Fruit fly (Drosophila melanogaster) whole organism, pupa: Measurements from ENCODE around the gene MED10.

ENCODE experiments used
- CG10348 ChIP-seq: fragments of 200-800 bp; sonication (Bioruptor generic); IDR thresholded peaks from 2 replicates; pipeline ENCODE4 v1.3.6; 2022; ENCODE audit warnings: missing biosample characterization, missing genetic modification characterization
- CG12605 ChIP-seq: fragments of 200-800 bp; sonication (Bioruptor generic); IDR thresholded peaks from 2 replicates; pipeline ENCODE4 v1.3.6; 2022; ENCODE audit warnings: missing biosample characterization, missing genetic modification characterization
- CG13204 ChIP-seq: fragments of 200-800 bp; sonication (Bioruptor generic); optimal IDR thresholded peaks from 2 replicates; lab custom pipeline; 2018; ENCODE audit warnings: missing biosample characterization, mild to moderate bottlenecking, missing genetic modification characterization, moderate library complexity
- CG14655 ChIP-seq: fragments of 200-800 bp; sonication (Bioruptor generic); optimal IDR thresholded peaks from 3 replicates; lab custom pipeline; 2017; ENCODE audit warnings: mild to moderate bottlenecking, missing biosample characterization, missing genetic modification reagents, missing genetic modification characterization
- CG15710 ChIP-seq: fragments of 200-800 bp; sonication (Bioruptor generic); optimal IDR thresholded peaks from 2 replicates; lab custom pipeline; 2018; ENCODE audit warnings: missing biosample characterization, mild to moderate bottlenecking, missing genetic modification characterization, moderate library complexity
- CG17806 ChIP-seq: fragments of 200-800 bp; sonication (Bioruptor generic); optimal IDR thresholded peaks from 2 replicates; lab custom pipeline; 2018; ENCODE audit warnings: missing biosample characterization, mild to moderate bottlenecking, missing genetic modification characterization, moderate library complexity
- CG32121 ChIP-seq: fragments of 200-800 bp; sonication (Bioruptor generic); IDR thresholded peaks from 2 replicates; pipeline ENCODE4 v1.3.6; 2022; ENCODE audit warnings: missing biosample characterization, missing genetic modification characterization
- CG34367 ChIP-seq: fragments of 200-800 bp; sonication (Bioruptor generic); optimal IDR thresholded peaks from 2 replicates; lab custom pipeline; 2018; ENCODE audit warnings: missing biosample characterization, mild to moderate bottlenecking, missing genetic modification characterization
- CG4496 ChIP-seq: fragments of 200-800 bp; sonication (Bioruptor generic); IDR thresholded peaks from 3 replicates; pipeline ENCODE4 v1.3.6; 2022; ENCODE audit warnings: missing biosample characterization, missing genetic modification characterization
- CG8159 ChIP-seq: fragments of 200-800 bp; sonication (Bioruptor generic); optimal IDR thresholded peaks from 3 replicates; lab custom pipeline; 2018; ENCODE audit warnings: missing biosample characterization, mild to moderate bottlenecking, missing genetic modification characterization, moderate library complexity
- CG8301 ChIP-seq: fragments of 200-800 bp; sonication (Bioruptor generic); optimal IDR thresholded peaks from 2 replicates; lab custom pipeline; 2018; ENCODE audit warnings: missing biosample characterization, mild to moderate bottlenecking, missing genetic modification characterization
- CG9948 ChIP-seq: fragments of 200-800 bp; sonication (Bioruptor generic); optimal IDR thresholded peaks from 2 replicates; lab custom pipeline; 2018; ENCODE audit warnings: missing biosample characterization, mild to moderate bottlenecking, missing genetic modification characterization, moderate library complexity
- D1 ChIP-seq: fragments of 200-800 bp; sonication (Bioruptor generic); optimal IDR thresholded peaks from 2 replicates; lab custom pipeline; 2018; ENCODE audit warnings: missing biosample characterization, mild to moderate bottlenecking, missing genetic modification characterization, moderate library complexity
- EcR ChIP-seq: fragments of 200-800 bp; sonication (Bioruptor generic); optimal IDR thresholded peaks from 3 replicates; lab custom pipeline; 2019; ENCODE audit warnings: missing biosample characterization, missing genetic modification characterization, mild to moderate bottlenecking, moderate library complexity, missing genetic modification reagents
- Ets98B ChIP-seq: fragments of 200-800 bp; sonication (Bioruptor generic); IDR thresholded peaks from 2 replicates; pipeline ENCODE4 v1.3.6; 2022; ENCODE audit warnings: missing biosample characterization, missing genetic modification characterization
- Pif1A ChIP-seq: fragments of 200-800 bp; sonication (Bioruptor generic); optimal IDR thresholded peaks from 3 replicates; lab custom pipeline; 2016; ENCODE audit warnings: missing biosample characterization, missing genetic modification characterization
- Pif1B ChIP-seq: fragments of 200-800 bp; sonication (Bioruptor generic); optimal IDR thresholded peaks from 3 replicates; lab custom pipeline; 2016; ENCODE audit warnings: missing biosample characterization, missing genetic modification characterization
- Snoo ChIP-seq: fragments of 200-800 bp; sonication (Bioruptor generic); optimal IDR thresholded peaks from 3 replicates; lab custom pipeline; 2017; ENCODE audit warnings: missing biosample characterization, mild to moderate bottlenecking, missing genetic modification characterization, inconsistent platforms
- fd96Ca ChIP-seq: fragments of 200-800 bp; sonication (Bioruptor generic); IDR thresholded peaks from 3 replicates; pipeline ENCODE4 v1.3.6; 2022; ENCODE audit warnings: missing biosample characterization, missing genetic modification characterization
- gl ChIP-seq: fragments of 200-800 bp; sonication (Bioruptor generic); optimal IDR thresholded peaks from 2 replicates; lab custom pipeline; 2018; ENCODE audit warnings: missing biosample characterization, mild to moderate bottlenecking, missing genetic modification characterization
- rn ChIP-seq: fragments of 200-800 bp; sonication (Bioruptor generic); IDR thresholded peaks from 2 replicates; pipeline ENCODE4 v1.3.6; 2022; ENCODE audit warnings: missing biosample characterization, missing genetic modification characterization

The MED10 gene

DNA sequence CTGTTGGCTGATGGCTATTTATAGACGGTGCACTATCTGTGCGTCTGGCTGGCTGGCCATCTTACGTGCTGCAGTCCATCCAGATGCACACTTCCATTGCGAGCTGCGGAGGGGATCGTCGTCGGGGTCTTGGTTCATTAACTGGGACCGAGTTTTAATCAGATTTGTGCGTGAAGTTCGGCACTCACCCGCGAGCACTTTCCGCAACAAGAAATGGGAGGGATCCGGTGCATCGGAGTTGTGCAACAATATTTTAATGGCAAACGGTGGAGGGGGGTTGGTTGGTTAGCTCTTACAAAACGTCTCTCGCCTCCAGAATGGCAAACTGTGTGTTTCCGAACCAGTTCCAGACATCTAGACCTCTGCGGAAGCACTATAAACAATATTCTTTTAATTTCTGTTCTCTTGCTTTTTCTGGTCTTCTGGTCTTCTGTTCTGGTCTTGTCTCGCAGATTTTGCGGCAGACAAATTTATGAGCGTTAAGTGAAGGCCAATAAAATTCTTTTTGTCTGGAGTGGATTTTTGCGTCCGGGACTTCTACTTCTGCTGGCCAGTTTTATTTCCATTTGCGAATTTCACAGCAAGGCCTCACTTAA, 35.2 kb upstream of the MED10 start:
- TF ChIP-seq Snoo: peak; percentile 42
- no peak for TF ChIP-seq fd96Ca
- TF ChIP-seq Ets98B (GFP tag; lab: Robert Waterston, UW): no peak
- TF ChIP-seq CG17806 (tag; lab: Kevin White, UChicago): no peak
- TF ChIP-seq CG4496 (GFP tag; lab: Robert Waterston, UW): 0 out of 3 replicates have a peak, but pooled peaks have one; percentile 11
- TF ChIP-seq rn: no peak
- no peak for TF ChIP-seq gl (tag; lab: Kevin White, UChicago)
- TF ChIP-seq D1 (tag; lab: Kevin White, UChicago): no peak
- TF ChIP-seq CG32121: no peak
- TF ChIP-seq CG34367 (tag; lab: Kevin White, UChicago): no peak
- no peak for TF ChIP-seq Pif1A (GFP tag; lab: Kevin White, UChicago)
- TF ChIP-seq CG14655 (GFP tag; lab: Kevin White, UChicago): no peak
- no peak for TF ChIP-seq CG15710 (tag; lab: Kevin White, UChicago)
- no peak for TF ChIP-seq CG10348 (GFP tag; lab: Robert Waterston, UW)
- TF ChIP-seq CG8159: no peak
- TF ChIP-seq CG9948 (tag; lab: Kevin White, UChicago): no peak
- TF ChIP-seq CG12605 (GFP tag; lab: Robert Waterston, UW): no peak
- peak; percentile 50 for TF ChIP-seq CG13204 (GFP tag; lab: Kevin White, UChicago)
- TF ChIP-seq Pif1B: no peak
- TF ChIP-seq CG8301 (tag; lab: Kevin White, UChicago): no peak
- peak; percentile 94 for TF ChIP-seq EcR (GFP tag; lab: Kevin White, UChicago)

DNA sequence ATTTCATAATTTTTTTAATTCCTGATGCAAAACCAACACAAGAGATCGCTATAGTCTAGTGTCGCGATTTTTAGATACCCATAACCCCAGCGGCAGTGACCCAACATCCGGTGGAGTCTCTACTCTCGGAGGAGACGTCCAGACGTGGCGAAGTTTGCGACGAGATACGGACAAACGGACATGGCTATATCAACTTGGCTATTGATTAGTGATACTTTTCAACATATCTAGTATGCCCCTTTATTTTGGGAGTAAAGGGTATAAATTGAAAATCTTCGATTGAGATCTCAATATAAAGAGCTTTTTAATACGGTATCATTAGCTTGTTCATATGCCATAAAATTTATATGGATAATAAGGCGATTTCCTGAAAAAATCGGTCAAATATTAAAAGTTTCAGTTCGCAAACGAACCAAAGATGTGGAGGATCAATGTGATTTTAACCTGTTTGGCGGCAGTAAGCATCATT, 34.4 kb upstream of the MED10 start, which contains the start of gene CG33687:
Gene CG33687, plus strand, starts transcription at position 419 of the 469 bp plus-strand sequence.
- no peak for TF ChIP-seq rn
- no peak for TF ChIP-seq EcR (GFP tag; lab: Kevin White, UChicago)
- no peak for TF ChIP-seq Ets98B (GFP tag; lab: Robert Waterston, UW)
- TF ChIP-seq CG32121: no peak
- no peak for TF ChIP-seq D1 (tag; lab: Kevin White, UChicago)
- TF ChIP-seq CG8301 (tag; lab: Kevin White, UChicago): no peak

dm6 chr3L:16198920-16199319, 33.0 kb upstream of the MED10 start, which contains the start of gene CG33688:
Gene CG33688 (plus strand): TSS chr3L:16199220.
- TF ChIP-seq D1 (tag; lab: Kevin White, UChicago) (no peak), gl (tag; lab: Kevin White, UChicago) (no peak), CG14655 (GFP tag; lab: Kevin White, UChicago) (no peak), CG17806 (tag; lab: Kevin White, UChicago) (no peak), EcR (GFP tag; lab: Kevin White, UChicago) (no peak), rn (no peak)

- TF ChIP-seq CG17806 (tag; lab: Kevin White, UChicago) (no peak), CG32121 (no peak), Ets98B (GFP tag; lab: Robert Waterston, UW) (no peak), CG8159 (no peak)
These were observed 32.0 kb upstream of the MED10 start, which contains the start of gene CG33689 for dm6 chr3L:16199929-16200328. Gene CG33689 (plus strand): TSS chr3L:16200229.

DNA sequence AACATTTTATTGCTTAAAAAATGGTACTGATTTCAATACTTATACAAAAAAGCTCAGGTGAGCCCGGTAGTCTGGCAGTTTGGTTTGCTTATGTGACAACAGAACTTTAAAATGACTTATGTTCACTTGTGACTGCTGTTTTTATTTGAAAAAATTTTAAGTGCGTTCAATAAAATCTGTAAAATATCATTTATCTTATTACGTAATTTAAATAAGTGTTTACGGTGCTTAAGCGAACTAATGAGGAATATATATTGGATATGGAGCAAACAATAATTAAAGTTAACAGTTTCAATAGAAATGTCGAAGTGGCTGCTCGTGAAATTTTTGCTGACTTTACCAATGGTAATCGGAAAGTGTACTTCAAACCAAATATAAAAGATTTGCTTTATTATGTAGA, 30.9 kb upstream of the MED10 start, which contains the start of gene dls:
Gene dls, plus strand, starts transcription at position 301 of the 400 bp plus-strand sequence.
- TF ChIP-seq CG12605 (GFP tag; lab: Robert Waterston, UW) (no peak), CG34367 (tag; lab: Kevin White, UChicago) (no peak), CG32121 (no peak), Ets98B (GFP tag; lab: Robert Waterston, UW) (no peak), CG8159 (no peak), Pif1B (no peak), CG8301 (tag; lab: Kevin White, UChicago) (no peak), CG17806 (tag; lab: Kevin White, UChicago) (no peak), CG4496 (GFP tag; lab: Robert Waterston, UW) (no peak), EcR (GFP tag; lab: Kevin White, UChicago) (no peak), rn (no peak), Snoo (no peak), Pif1A (GFP tag; lab: Kevin White, UChicago) (no peak), CG14655 (GFP tag; lab: Kevin White, UChicago) (no peak), CG15710 (tag; lab: Kevin White, UChicago) (no peak)
- TF ChIP-seq, all 21 proteins: peak for 0

- TF ChIP-seq CG10348 (GFP tag; lab: Robert Waterston, UW) (no peak), EcR (GFP tag; lab: Kevin White, UChicago) (no peak), CG14655 (GFP tag; lab: Kevin White, UChicago) (peak; percentile 64), CG32121 (no peak), fd96Ca (no peak), CG8301 (tag; lab: Kevin White, UChicago) (peak; percentile 38), CG12605 (GFP tag; lab: Robert Waterston, UW) (no peak), CG17806 (tag; lab: Kevin White, UChicago) (peak; percentile 68), CG9948 (tag; lab: Kevin White, UChicago) (peak; percentile 64), CG8159 (peak; percentile 61), CG4496 (GFP tag; lab: Robert Waterston, UW) (no peak), Pif1A (GFP tag; lab: Kevin White, UChicago) (peak; percentile 37), D1 (tag; lab: Kevin White, UChicago) (no peak), Snoo (peak; percentile 52), Pif1B (peak; percentile 49), Ets98B (GFP tag; lab: Robert Waterston, UW) (no peak), CG15710 (tag; lab: Kevin White, UChicago) (peak; percentile 57), rn (no peak), gl (tag; lab: Kevin White, UChicago) (peak; percentile 12), CG13204 (GFP tag; lab: Kevin White, UChicago) (peak; percentile 2), CG34367 (tag; lab: Kevin White, UChicago) (peak; percentile 34)
- TF ChIP-seq, all 21 proteins: peak for 12
These were observed 29.3 kb upstream of the MED10 start for dm6 chr3L:16202550-16202949.
